Fruit fly (Drosophila melanogaster) whole organism, embryonic: Measurements from ENCODE around the gene CG14131.

Source experiments
- BEAF-32 ChIP-seq: fragments of 200-800 bp; sonication (Bioruptor generic); optimal IDR thresholded peaks from 3 replicates; lab custom pipeline; 2017; ENCODE audit warnings: missing biosample characterization, missing genetic modification characterization, mild to moderate bottlenecking, moderate library complexity, missing genetic modification reagents
- BtbVII ChIP-seq: fragments of 200-800 bp; sonication (Bioruptor generic); optimal IDR thresholded peaks from 3 replicates; lab custom pipeline; 2017; ENCODE audit warnings: missing biosample characterization, mild to moderate bottlenecking, missing genetic modification characterization
- CG11560 ChIP-seq: fragments of 200-800 bp; sonication (Bioruptor generic); IDR thresholded peaks from 3 replicates; pipeline ENCODE4 v1.3.6; 2022; ENCODE audit warnings: missing biosample characterization, missing genetic modification characterization
- CG12155 ChIP-seq: fragments of 200-800 bp; sonication (Bioruptor generic); optimal IDR thresholded peaks from 3 replicates; lab custom pipeline; 2016; ENCODE audit warnings: missing biosample characterization, missing genetic modification characterization
- CG13624 ChIP-seq: fragments of 200-800 bp; sonication (Bioruptor generic); optimal IDR thresholded peaks from 2 replicates; lab custom pipeline; 2016; ENCODE audit warnings: missing biosample characterization, missing genetic modification characterization
- CG15601 ChIP-seq: fragments of 200-800 bp; sonication (Bioruptor generic); optimal IDR thresholded peaks from 3 replicates; lab custom pipeline; 2019; ENCODE audit warnings: missing biosample characterization, mild to moderate bottlenecking, missing genetic modification characterization, moderate library complexity
- CG17328 ChIP-seq: fragments of 200-800 bp; sonication (Bioruptor generic); IDR thresholded peaks from 2 replicates; pipeline ENCODE4 v1.3.6; 2022; ENCODE audit warnings: missing biosample characterization, missing genetic modification characterization
- CG18011 ChIP-seq: fragments of 200-800 bp; sonication (Bioruptor generic); optimal IDR thresholded peaks from 2 replicates; lab custom pipeline; 2017; ENCODE audit warnings: missing biosample characterization, missing genetic modification characterization, mild to moderate bottlenecking, moderate library complexity, missing genotype
- CG1832 ChIP-seq: fragments of 200-800 bp; sonication (Bioruptor generic); optimal IDR thresholded peaks from 2 replicates; lab custom pipeline; 2017; ENCODE audit warnings: missing biosample characterization, mild to moderate bottlenecking, missing genetic modification characterization, inconsistent platforms
- CG2120 ChIP-seq: fragments of 200-800 bp; sonication (Bioruptor generic); optimal IDR thresholded peaks from 3 replicates; lab custom pipeline; 2016; ENCODE audit warnings: missing biosample characterization, missing genetic modification characterization
- CG30020 ChIP-seq: fragments of 200-800 bp; optimal IDR thresholded peaks from 2 replicates; lab custom pipeline; 2019; ENCODE audit warnings: missing biosample characterization, mild to moderate bottlenecking, missing genetic modification characterization, moderate library complexity
- CG3838 ChIP-seq: fragments of 200-800 bp; sonication (Bioruptor generic); optimal IDR thresholded peaks from 3 replicates; lab custom pipeline; 2016; ENCODE audit warnings: missing biosample characterization, missing genetic modification characterization
- CG5953 ChIP-seq: fragments of 200-800 bp; sonication (Bioruptor generic); IDR thresholded peaks from 2 replicates; pipeline ENCODE4 v1.3.6; 2022; ENCODE audit warnings: missing biosample characterization, missing genetic modification characterization
- CG8924 ChIP-seq: fragments of 200-800 bp; optimal IDR thresholded peaks from 3 replicates; lab custom pipeline; 2019; ENCODE audit warnings: missing biosample characterization, mild to moderate bottlenecking, missing genetic modification characterization, moderate library complexity
- Camta ChIP-seq: fragments of 200-800 bp; sonication (Bioruptor generic); optimal IDR thresholded peaks from 2 replicates; lab custom pipeline; 2016; ENCODE audit warnings: missing biosample characterization, missing genetic modification characterization
- D ChIP-seq, 2 experiments: fragments of 200-800 bp in 1 of 2; fragments of >200 bp in 1 of 2; sonication (Bioruptor generic) in 1 of 2; optimal IDR thresholded peaks; 2 replicates in 1 of 2; 3 replicates in 1 of 2; lab custom pipeline; 2017; ENCODE audit warnings: mild to moderate bottlenecking in 1 of 2, missing biosample characterization in 1 of 2, missing genetic modification characterization in 1 of 2, missing genetic modification reagents in 1 of 2
- Dad ChIP-seq: fragments of 200-800 bp; sonication (Bioruptor generic); optimal IDR thresholded peaks from 3 replicates; lab custom pipeline; 2016; ENCODE audit warnings: missing biosample characterization, missing genetic modification characterization
- E2f1 ChIP-seq: fragments of 200-800 bp; sonication (Bioruptor generic); IDR thresholded peaks from 2 replicates; pipeline ENCODE4 v1.3.6; 2022; ENCODE audit warnings: missing biosample characterization, missing genetic modification characterization
- Fer1 ChIP-seq: fragments of 200-800 bp; sonication (Bioruptor generic); optimal IDR thresholded peaks from 2 replicates; lab custom pipeline; 2017; ENCODE audit warnings: missing biosample characterization, mild to moderate bottlenecking, missing genetic modification characterization
- H15 ChIP-seq: fragments of 200-800 bp; sonication (Bioruptor generic); IDR thresholded peaks from 3 replicates; pipeline ENCODE4 v1.3.6; 2022; ENCODE audit warnings: missing biosample characterization, missing genetic modification characterization
- HLHmδ ChIP-seq: fragments of 200-800 bp; sonication (Bioruptor generic); optimal IDR thresholded peaks from 2 replicates; lab custom pipeline; 2018; ENCODE audit warnings: missing biosample characterization, mild to moderate bottlenecking, missing genetic modification characterization, moderate library complexity
- Jarid2 ChIP-seq: fragments of 200-800 bp; sonication (Bioruptor generic); optimal IDR thresholded peaks from 3 replicates; lab custom pipeline; 2017; ENCODE audit warnings: mild to moderate bottlenecking, missing biosample characterization, missing genetic modification reagents, missing genetic modification characterization
- MESR4 ChIP-seq: fragments of 200-800 bp; sonication (Bioruptor generic); optimal IDR thresholded peaks from 2 replicates; lab custom pipeline; 2018; ENCODE audit warnings: missing biosample characterization, mild to moderate bottlenecking, missing genetic modification characterization, moderate library complexity
- Neu2 ChIP-seq: fragments of 200-800 bp; sonication (Bioruptor generic); optimal IDR thresholded peaks from 3 replicates; lab custom pipeline; 2016; ENCODE audit warnings: missing biosample characterization, missing genetic modification characterization, borderline replicate concordance
- PHDP ChIP-seq: fragments of 200-800 bp; sonication (Bioruptor generic); optimal IDR thresholded peaks from 3 replicates; lab custom pipeline; 2018; ENCODE audit warnings: missing biosample characterization, mild to moderate bottlenecking, missing genetic modification characterization, moderate library complexity
- Scr ChIP-seq: fragments of 200-800 bp; sonication (Bioruptor generic); IDR thresholded peaks from 2 replicates; pipeline ENCODE4 v1.3.6; 2022; ENCODE audit warnings: missing biosample characterization, missing genetic modification characterization; ENCODE audit not compliant: partially characterized antibody
- Sox102F ChIP-seq: fragments of 200-800 bp; sonication (Bioruptor generic); optimal IDR thresholded peaks from 2 replicates; lab custom pipeline; 2018; ENCODE audit warnings: missing biosample characterization, mild to moderate bottlenecking, missing genetic modification characterization, moderate library complexity
- Ssrp ChIP-seq: fragments of 200-800 bp; sonication (Bioruptor generic); optimal IDR thresholded peaks from 2 replicates; lab custom pipeline; 2018; ENCODE audit warnings: missing biosample characterization, mild to moderate bottlenecking, missing genetic modification characterization, moderate library complexity
- bowl ChIP-seq: fragments of 200-800 bp; sonication (Bioruptor generic); IDR thresholded peaks from 2 replicates; pipeline ENCODE4 v1.3.6; 2022; ENCODE audit warnings: missing biosample characterization, missing genetic modification characterization
- bsh ChIP-seq, 2 experiments: fragments of 200-800 bp; sonication (Bioruptor generic); optimal IDR thresholded peaks; 2 replicates each; lab custom pipeline; 2017 to 2018; ENCODE audit warnings: mild to moderate bottlenecking in 2 of 2, missing biosample characterization in 2 of 2, missing genetic modification characterization in 2 of 2, moderate library complexity in 1 of 2
- cwo ChIP-seq: fragments of 200-800 bp; sonication (Bioruptor generic); optimal IDR thresholded peaks from 3 replicates; lab custom pipeline; 2017; ENCODE audit warnings: missing biosample characterization, missing genetic modification characterization, mild to moderate bottlenecking, moderate library complexity, missing genetic modification reagents
- fd102C ChIP-seq: fragments of 200-800 bp; sonication (Bioruptor generic); optimal IDR thresholded peaks from 2 replicates; lab custom pipeline; 2018; ENCODE audit warnings: missing biosample characterization, mild to moderate bottlenecking, missing genetic modification characterization, moderate library complexity
- fru ChIP-seq: fragments of >200 bp; optimal IDR thresholded peaks from 2 replicates; lab custom pipeline; 2017
- fu2 ChIP-seq: fragments of 200-800 bp; sonication (Bioruptor generic); optimal IDR thresholded peaks from 2 replicates; lab custom pipeline; 2016; ENCODE audit warnings: missing biosample characterization, missing genetic modification characterization
- hbn ChIP-seq: fragments of 200-800 bp; sonication (Bioruptor generic); IDR thresholded peaks from 2 replicates; pipeline ENCODE4 v1.3.6; 2022; ENCODE audit warnings: missing biosample characterization, missing genetic modification characterization; ENCODE audit not compliant: partially characterized antibody
- kni ChIP-seq: fragments of 200-800 bp; sonication (Bioruptor generic); optimal IDR thresholded peaks from 3 replicates; lab custom pipeline; 2017; ENCODE audit warnings: mild to moderate bottlenecking, missing biosample characterization, missing genetic modification reagents, missing genetic modification characterization
- nerfin-1 ChIP-seq: fragments of 200-800 bp; sonication (Bioruptor generic); optimal IDR thresholded peaks from 3 replicates; lab custom pipeline; 2019; ENCODE audit warnings: missing biosample characterization, mild to moderate bottlenecking, missing genetic modification characterization, moderate library complexity
- peb ChIP-seq: fragments of 200-800 bp; sonication (Bioruptor generic); IDR thresholded peaks from 2 replicates; pipeline ENCODE4 v1.3.6; 2022; ENCODE audit warnings: missing biosample characterization, missing genetic modification characterization
- pho ChIP-seq: fragments of 200-800 bp; sonication (Bioruptor generic); optimal IDR thresholded peaks from 2 replicates; lab custom pipeline; 2016; ENCODE audit warnings: missing biosample characterization, missing genetic modification characterization
- ro ChIP-seq: fragments of 200-800 bp; sonication (Bioruptor generic); IDR thresholded peaks from 2 replicates; pipeline ENCODE4 v1.3.6; 2022; ENCODE audit warnings: missing biosample characterization, missing genetic modification characterization
- sens-2 ChIP-seq: fragments of 200-800 bp; sonication (Bioruptor generic); IDR thresholded peaks from 2 replicates; pipeline ENCODE4 v1.3.6; 2022; ENCODE audit warnings: missing biosample characterization, missing genetic modification characterization
- so ChIP-seq: fragments of 200-800 bp; sonication (Bioruptor generic); IDR thresholded peaks from 3 replicates; pipeline ENCODE4 v1.3.6; 2022; ENCODE audit warnings: missing biosample characterization, missing genetic modification characterization
- ssp ChIP-seq: fragments of 200-800 bp; sonication (Bioruptor generic); IDR thresholded peaks from 2 replicates; pipeline ENCODE4 v1.3.6; 2022; ENCODE audit warnings: missing biosample characterization, missing genetic modification characterization
- stc ChIP-seq: fragments of 200-800 bp; sonication (Bioruptor generic); IDR thresholded peaks from 2 replicates; pipeline ENCODE4 v1.3.6; 2022; ENCODE audit warnings: missing biosample characterization, missing genetic modification characterization
- tgo ChIP-seq: fragments of 200-800 bp; sonication (Bioruptor generic); IDR thresholded peaks from 3 replicates; pipeline ENCODE4 v1.3.6; 2022; ENCODE audit warnings: missing biosample characterization, missing genetic modification characterization
- twi ChIP-seq: fragments of 200-800 bp; optimal IDR thresholded peaks from 2 replicates; lab custom pipeline; 2019; ENCODE audit warnings: missing biosample characterization, mild to moderate bottlenecking, missing genetic modification characterization, moderate library complexity
- usp ChIP-seq: fragments of >200 bp; optimal IDR thresholded peaks from 2 replicates; lab custom pipeline; 2017; ENCODE audit warnings: missing biosample characterization, missing genetic modification characterization
- zfh2 ChIP-seq: fragments of 200-800 bp; sonication (Bioruptor generic); optimal IDR thresholded peaks from 2 replicates; lab custom pipeline; 2016; ENCODE audit warnings: missing biosample characterization, missing genetic modification characterization

Gene CG14131

dm6 chr3L:11822446-11823334, 45.8 kb downstream of the CG14131 start, which contains the start of gene RpL10Ab (continued):
- TF ChIP-seq sens-2, result peak; percentile 51; the same call in 1 of the 2 replicates
- TF ChIP-seq bowl (GFP tag; lab: Robert Waterston, UW), result no peak
- TF ChIP-seq nerfin-1 (tag; lab: Kevin White, UChicago), result peak; percentile 2
- TF ChIP-seq CG11560 (tag; lab: Robert Waterston, UW), result peak; percentile 61; the same call in 1 of the 3 replicates
- no peak for TF ChIP-seq ro (GFP tag; lab: Robert Waterston, UW)
- TF ChIP-seq fu2 (GFP tag; lab: Kevin White, UChicago), result no peak
- TF ChIP-seq E2f1 (GFP tag; lab: Robert Waterston, UW), result peak; percentile 58
- peak; percentile 99 for TF ChIP-seq MESR4 (GFP tag; lab: Kevin White, UChicago)
- TF ChIP-seq Dad, result peak; percentile 50
- TF ChIP-seq CG5953 (GFP tag; lab: Robert Waterston, UW), result peak; percentile 66; the same call in 1 of the 2 replicates
- TF ChIP-seq Jarid2 (GFP tag; lab: Kevin White, UChicago), result peak; percentile 45
- no peak for TF ChIP-seq Sox102F (GFP tag; lab: Kevin White, UChicago)
- TF ChIP-seq CG15601 (tag; lab: Kevin White, UChicago), result peak; percentile 10
- peak; percentile 8; the same call in 1 of the 3 replicates for TF ChIP-seq so
- TF ChIP-seq CG18011 (GFP tag; lab: Kevin White, UChicago), result peak; percentile 33
- peak; percentile 71 for TF ChIP-seq tgo (GFP tag; lab: Robert Waterston, UW)
- peak; percentile 64 for TF ChIP-seq HLHmδ
- no peak for TF ChIP-seq fru (lab: Kevin White, UChicago)
- no peak for TF ChIP-seq usp (GFP tag; lab: Kevin White, UChicago)
- TF ChIP-seq PHDP (tag; lab: Kevin White, UChicago), result peak; percentile 46
- peak; percentile 17 for TF ChIP-seq CG12155
- peak; percentile 19 to 24 for TF ChIP-seq bsh (GFP tag; optimal IDR thresholded peaks at IDR 0.05; lab: Kevin White, UChicago)
- peak; percentile 76 for TF ChIP-seq CG8924 (tag; lab: Kevin White, UChicago)
- TF ChIP-seq twi (tag; lab: Kevin White, UChicago), result no peak
- TF ChIP-seq CG17328, result peak; percentile 71
- peak; percentile 51 for TF ChIP-seq CG13624
- TF ChIP-seq Neu2 (GFP tag; lab: Kevin White, UChicago), result peak; percentile 95
- TF ChIP-seq Fer1 (GFP tag; lab: Kevin White, UChicago), result peak; percentile 3
- TF ChIP-seq ssp (GFP tag; lab: Robert Waterston, UW), result peak; percentile 73
- peak; percentile 20 for TF ChIP-seq CG2120 (GFP tag; lab: Kevin White, UChicago)
- TF ChIP-seq BEAF-32, result peak; percentile 76
- peak; percentile 68 for TF ChIP-seq BtbVII
- TF ChIP-seq kni (GFP tag; lab: Kevin White, UChicago), result peak; percentile 28
- TF ChIP-seq zfh2, result peak; percentile 68
- no peak for TF ChIP-seq CG3838 (GFP tag; lab: Kevin White, UChicago)
- TF ChIP-seq hbn (GFP tag; lab: Robert Waterston, UW), result peak; percentile 63
- no peak for TF ChIP-seq CG1832 (GFP tag; lab: Kevin White, UChicago)
- TF ChIP-seq H15 (GFP tag; lab: Robert Waterston, UW), result peak; percentile 68; the same call in 2 of the 3 replicates
- TF ChIP-seq Scr, result peak; percentile 84
- TF ChIP-seq CG30020 (tag; lab: Kevin White, UChicago), result peak; percentile 67
- TF ChIP-seq stc (GFP tag; lab: Robert Waterston, UW), result no peak; the same call in 1 of the 2 replicates
- TF ChIP-seq peb (GFP tag; lab: Robert Waterston, UW), result no peak
- TF ChIP-seq Camta (GFP tag; lab: Kevin White, UChicago), result peak; percentile 22
- TF ChIP-seq cwo, result no peak
- TF ChIP-seq Ssrp, result peak; percentile 35
- no peak for TF ChIP-seq D (optimal IDR thresholded peaks at IDR 0.05; lab: Kevin White, UChicago)
- TF ChIP-seq D (GFP tag; optimal IDR thresholded peaks at IDR 0.05; lab: Kevin White, UChicago), result peak; percentile 83
- TF ChIP-seq pho, result peak; percentile 31
- TF ChIP-seq fd102C (GFP tag; lab: Kevin White, UChicago), result no peak
